Worm (Caenorhabditis elegans) whole organism, mixed stage, embryonic: ENCODE measurements around the gene T04B8.1.

Source experiments
- ceh-39 ChIP-seq: fragments of 150-350 bp; optimal IDR thresholded peaks from 2 replicates; lab custom pipeline; 2014; ENCODE audit warnings: missing biosample characterization, missing genetic modification characterization
- flh-1 ChIP-seq: fragments of 200-800 bp; sonication (Bioruptor generic); optimal IDR thresholded peaks from 2 replicates; lab custom pipeline; 2018; ENCODE audit warnings: mild to moderate bottlenecking, missing genetic modification characterization, moderate library complexity, missing compliant biosample characterization
- mep-1 ChIP-seq: fragments of 150-350 bp; optimal IDR thresholded peaks from 2 replicates; lab custom pipeline; 2017; ENCODE audit warnings: missing biosample characterization, missing genetic modification reagents, missing genetic modification characterization, inconsistent platforms
- unc-120 ChIP-seq: sonication (generic microtip); optimal IDR thresholded peaks from 2 replicates; lab custom pipeline; 2017; ENCODE audit warnings: missing genetic modification characterization, missing compliant biosample characterization; ENCODE audit not compliant: poor library complexity, severe bottlenecking
- unc-62 ChIP-seq: fragments of 150-350 bp; optimal IDR thresholded peaks from 2 replicates; lab custom pipeline; 2014; ENCODE audit warnings: missing biosample characterization, missing genetic modification reagents, missing genetic modification characterization

DNA sequence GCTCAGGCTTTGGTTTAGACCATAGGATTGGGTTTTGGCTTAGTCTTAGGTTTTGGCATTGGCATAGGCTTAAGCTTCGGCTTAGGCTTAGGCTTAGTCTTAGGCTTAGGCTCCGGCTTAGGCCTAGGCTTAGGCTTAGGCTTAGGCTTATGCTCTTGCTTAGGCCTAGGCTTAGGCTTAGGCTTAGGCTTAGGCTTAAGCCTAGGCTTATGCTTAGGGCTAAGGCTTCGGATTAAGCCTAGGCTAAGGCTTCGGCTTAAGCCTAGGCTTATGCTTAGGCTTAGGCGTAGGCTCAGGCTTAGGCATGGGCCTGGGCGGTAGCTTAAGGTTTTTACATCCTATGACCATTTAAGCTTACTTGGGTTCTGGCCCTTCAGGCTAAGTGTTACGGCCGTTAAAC, 17.2 kb downstream of the T04B8.1 start:
- TF ChIP-seq mep-1 (tag; lab: Kevin White, UChicago) (no peak), unc-120 (no peak), flh-1 (no peak), ceh-39 (tag; lab: Kevin White, UChicago) (no peak), unc-62 (no peak)
